Worm (Caenorhabditis elegans) whole organism, L4/young adult: ENCODE measurements around the gene F36H5.17.

Experiments
- W03F9.2 ChIP-seq: fragments of 150-350 bp; optimal IDR thresholded peaks from 2 replicates; lab custom pipeline; 2014; ENCODE audit warnings: missing biosample characterization, missing genetic modification characterization
- dao-5 ChIP-seq: sonication (generic microtip); optimal IDR thresholded peaks from 2 replicates; lab custom pipeline; 2016; ENCODE audit warnings: missing genotype, missing genetic modification characterization, moderate library complexity, missing compliant biosample characterization
- him-1 ChIP-seq: sonication (generic microtip); optimal IDR thresholded peaks from 2 replicates; lab custom pipeline; 2016; ENCODE audit warnings: missing genotype, missing genetic modification reagents, missing genetic modification characterization, missing compliant biosample characterization

F36H5.17 gene

ce11 chrII:1719153-1719552 lies 36.8 kb downstream of the F36H5.17 start, which contains the start of gene fbxb-48:
fbxb-48 (minus strand) TSS chrII:1719253.
- TF ChIP-seq W03F9.2 (no peak), him-1 (tag; lab: Kevin White, UChicago) (no peak), dao-5 (no peak)

- TF ChIP-seq dao-5 (no peak), him-1 (tag; lab: Kevin White, UChicago) (no peak), W03F9.2 (no peak)
Observed at ce11 chrII:1714772-1715353, 41.1 kb downstream of the F36H5.17 start, which contains the start of gene btb-6. btb-6 (plus strand) TSS chrII:1715303.

ce11 chrII:1712938-1713337 lies 43.0 kb downstream of the F36H5.17 start, which contains the start of gene btb-7:
btb-7 (plus strand) TSS chrII:1713238.
- TF ChIP-seq him-1 (tag; lab: Kevin White, UChicago) (no peak), W03F9.2 (no peak), dao-5 (no peak)

- no peak for TF ChIP-seq dao-5
- no peak for TF ChIP-seq W03F9.2
- no peak for TF ChIP-seq him-1 (tag; lab: Kevin White, UChicago)
Observed at ce11 chrII:1709959-1710358, 46.0 kb downstream of the F36H5.17 start, which contains the start of gene fbxa-184. fbxa-184 (plus strand) TSS chrII:1710259.

ce11 chrII:1706385-1706784 lies 49.6 kb downstream of the F36H5.17 start, which contains the start of gene sdz-18:
sdz-18 (minus strand) TSS chrII:1706485.
- TF ChIP-seq W03F9.2 (no peak), him-1 (tag; lab: Kevin White, UChicago) (no peak), dao-5 (no peak)
